Fruit fly (Drosophila melanogaster): ENCODE results near the gene CG8173.

The CG8173 gene

DNA sequence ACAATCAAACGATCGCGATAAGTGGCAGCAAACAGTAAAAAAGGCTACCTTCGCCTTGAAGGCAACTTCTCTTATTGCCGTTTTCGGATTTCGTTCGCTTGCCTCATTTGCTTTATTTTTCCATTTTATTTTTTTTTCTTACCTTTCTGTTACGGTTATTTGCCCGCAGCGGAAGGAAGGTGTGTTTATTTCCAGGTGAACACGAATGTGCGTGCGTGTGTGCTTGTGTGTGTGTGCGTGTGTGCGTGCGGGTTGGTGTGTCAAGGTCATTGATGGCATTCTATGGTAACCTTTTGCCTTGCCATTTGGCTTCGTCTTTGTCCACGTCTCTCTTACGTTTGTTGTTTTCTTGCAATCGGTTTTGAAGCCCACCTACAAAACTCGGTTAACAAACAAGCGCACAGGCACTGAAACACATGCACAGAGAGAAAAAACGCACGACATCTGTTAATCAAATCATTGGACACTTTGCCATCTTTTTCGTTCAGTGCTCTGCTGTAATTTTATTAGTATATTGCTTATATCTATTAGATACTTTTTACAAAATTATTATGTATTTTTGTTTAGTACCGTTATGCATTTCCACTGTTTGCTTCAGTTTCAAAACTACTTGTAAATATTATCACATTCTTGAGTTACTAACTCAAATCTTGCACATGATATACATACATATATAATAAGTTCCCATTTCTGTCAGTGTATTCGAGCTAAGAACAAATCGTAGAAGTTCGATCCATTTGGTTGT is 3.7 kb upstream of the CG8173 start:
- TF ChIP-seq CG8159 (tag; optimal IDR thresholded peaks at IDR 0.05) (peak; percentile 39), CG17806 (tag; optimal IDR thresholded peaks at IDR 0.05) (peak; percentile 44), rn (GFP tag; IDR thresholded peaks at IDR 0.05) (no peak), Snoo (tag; optimal IDR thresholded peaks at IDR 0.05) (no peak), CG14655 (GFP tag; optimal IDR thresholded peaks at IDR 0.05) (peak; percentile 70), Pif1B (GFP tag; optimal IDR thresholded peaks at IDR 0.05) (peak; percentile 3), D1 (tag; optimal IDR thresholded peaks at IDR 0.05) (no peak), CG8301 (tag; optimal IDR thresholded peaks at IDR 0.05) (peak; percentile 54), CG10348 (GFP tag; IDR thresholded peaks at IDR 0.05) (no peak), CG4496 (GFP tag; IDR thresholded peaks at IDR 0.05) (peak; percentile 62), CG9948 (tag; optimal IDR thresholded peaks at IDR 0.05) (peak; percentile 18), gl (tag; optimal IDR thresholded peaks at IDR 0.05) (no peak), Ets98B (GFP tag; IDR thresholded peaks at IDR 0.05) (peak; percentile 8; the same call in 1 of the 2 replicates)

dm6 chrX:17712466-17712865 is 3.0 kb upstream of the CG8173 start:
- TF ChIP-seq CG9948 (tag; optimal IDR thresholded peaks at IDR 0.05): peak; percentile 11
- no peak for TF ChIP-seq fd96Ca (GFP tag; IDR thresholded peaks at IDR 0.05)
- no peak for TF ChIP-seq EcR (GFP tag; optimal IDR thresholded peaks at IDR 0.05)
- TF ChIP-seq CG34367 (tag; optimal IDR thresholded peaks at IDR 0.05): no peak

DNA sequence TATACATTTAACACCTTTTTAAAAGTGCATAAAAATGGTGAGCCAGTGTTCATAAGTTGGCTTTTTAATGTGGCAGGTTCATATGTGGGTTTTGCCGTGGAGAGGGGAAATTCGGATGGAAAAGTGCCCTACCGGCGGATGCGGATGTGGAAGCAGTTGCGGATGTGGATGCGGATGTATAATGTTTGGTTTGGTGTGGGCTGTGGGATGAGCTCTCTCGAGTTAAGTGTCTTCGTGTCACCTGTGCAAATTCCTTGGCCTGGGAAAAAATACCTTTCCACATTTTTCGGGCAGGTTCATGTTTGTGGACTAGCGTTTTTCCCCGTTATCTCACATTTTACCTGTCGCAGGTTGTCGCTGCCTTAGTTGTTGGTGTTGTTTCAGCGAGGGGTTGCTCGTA is 2.5 kb upstream of the CG8173 start:
- TF ChIP-seq rn (GFP tag; IDR thresholded peaks at IDR 0.05) (no peak), CG13204 (GFP tag; optimal IDR thresholded peaks at IDR 0.05) (no peak), gl (tag; optimal IDR thresholded peaks at IDR 0.05) (no peak), CG17806 (tag; optimal IDR thresholded peaks at IDR 0.05) (no peak), CG8301 (tag; optimal IDR thresholded peaks at IDR 0.05) (no peak), CG4496 (GFP tag; IDR thresholded peaks at IDR 0.05) (no peak), Snoo (tag; optimal IDR thresholded peaks at IDR 0.05) (no peak), CG34367 (tag; optimal IDR thresholded peaks at IDR 0.05) (no peak), Ets98B (GFP tag; IDR thresholded peaks at IDR 0.05) (no peak), CG9948 (tag; optimal IDR thresholded peaks at IDR 0.05) (no peak), CG12605 (GFP tag; IDR thresholded peaks at IDR 0.05) (no peak), Pif1A (GFP tag; optimal IDR thresholded peaks at IDR 0.05) (no peak)

DNA sequence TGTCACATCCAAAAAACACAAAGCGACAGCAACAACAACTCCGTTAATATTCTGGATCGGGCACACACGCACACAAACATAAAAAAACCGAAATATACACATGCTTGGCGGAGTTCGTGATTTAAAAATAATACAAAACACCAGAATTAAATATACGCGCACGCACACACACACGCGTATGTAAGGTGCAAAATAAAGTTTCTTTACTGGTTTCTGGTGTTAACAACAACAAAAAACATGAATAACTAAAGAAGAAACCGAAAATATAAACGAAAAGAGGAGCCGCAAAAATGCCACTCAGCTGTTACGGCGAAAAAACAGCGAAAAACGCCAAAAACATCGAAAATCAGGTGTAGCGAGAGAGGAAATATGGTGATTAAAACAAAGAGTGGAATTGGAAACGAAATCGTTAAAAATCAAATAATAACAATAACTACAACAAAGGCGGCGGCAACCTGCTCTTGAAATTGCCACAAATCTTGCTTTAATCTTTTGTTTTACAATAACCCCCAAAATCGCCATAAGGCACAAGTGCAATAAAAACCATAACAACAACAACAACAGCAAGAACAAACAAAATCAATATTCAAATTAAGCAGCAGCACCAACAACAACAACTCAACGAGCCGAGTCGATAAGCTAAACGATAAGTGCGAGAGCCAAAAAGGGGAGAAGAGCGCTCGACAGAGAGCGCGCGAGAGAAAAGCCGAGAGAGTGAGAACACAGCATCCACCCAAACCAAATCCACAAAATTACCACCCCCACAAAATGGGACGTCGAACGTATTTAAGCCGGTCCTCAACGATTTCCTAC is 1.0 kb upstream of the CG8173 start:
- no peak for TF ChIP-seq CG4496 (GFP tag; IDR thresholded peaks at IDR 0.05)
- no peak for TF ChIP-seq CG17806 (tag; optimal IDR thresholded peaks at IDR 0.05)
- no peak for TF ChIP-seq CG13204 (GFP tag; optimal IDR thresholded peaks at IDR 0.05)
- no peak for TF ChIP-seq Ets98B (GFP tag; IDR thresholded peaks at IDR 0.05)
- no peak for TF ChIP-seq CG10348 (GFP tag; IDR thresholded peaks at IDR 0.05)
- no peak for TF ChIP-seq CG12605 (GFP tag; IDR thresholded peaks at IDR 0.05)
- no peak for TF ChIP-seq Pif1B (GFP tag; optimal IDR thresholded peaks at IDR 0.05)
- TF ChIP-seq rn (GFP tag; IDR thresholded peaks at IDR 0.05): no peak
- TF ChIP-seq D1 (tag; optimal IDR thresholded peaks at IDR 0.05): no peak
- TF ChIP-seq gl (tag; optimal IDR thresholded peaks at IDR 0.05): no peak
- no peak for TF ChIP-seq fd96Ca (GFP tag; IDR thresholded peaks at IDR 0.05)
- no peak for TF ChIP-seq CG32121 (GFP tag; IDR thresholded peaks at IDR 0.05)
- TF ChIP-seq CG15710 (tag; optimal IDR thresholded peaks at IDR 0.05): no peak
- no peak for TF ChIP-seq CG8301 (tag; optimal IDR thresholded peaks at IDR 0.05)
- TF ChIP-seq Pif1A (GFP tag; optimal IDR thresholded peaks at IDR 0.05): no peak
- no peak for TF ChIP-seq CG8159 (tag; optimal IDR thresholded peaks at IDR 0.05)
- TF ChIP-seq CG9948 (tag; optimal IDR thresholded peaks at IDR 0.05): no peak

dm6 chrX:17708843-17709242 is 610 bp downstream of the CG8173 start:
- TF ChIP-seq CG8159 (tag; optimal IDR thresholded peaks at IDR 0.05): peak; percentile 93
- no peak for TF ChIP-seq rn (GFP tag; IDR thresholded peaks at IDR 0.05)
- TF ChIP-seq Pif1A (GFP tag; optimal IDR thresholded peaks at IDR 0.05): no peak
- TF ChIP-seq CG15710 (tag; optimal IDR thresholded peaks at IDR 0.05): no peak
- TF ChIP-seq D1 (tag; optimal IDR thresholded peaks at IDR 0.05): no peak
- TF ChIP-seq CG4496 (GFP tag; IDR thresholded peaks at IDR 0.05): no peak

dm6 chrX:17707691-17708090 is 1.8 kb downstream of the CG8173 start:
- TF ChIP-seq CG14655 (GFP tag; optimal IDR thresholded peaks at IDR 0.05) (no peak), EcR (GFP tag; optimal IDR thresholded peaks at IDR 0.05) (peak; percentile 4), CG9948 (tag; optimal IDR thresholded peaks at IDR 0.05) (no peak), CG4496 (GFP tag; IDR thresholded peaks at IDR 0.05) (no peak), rn (GFP tag; IDR thresholded peaks at IDR 0.05) (no peak), CG17806 (tag; optimal IDR thresholded peaks at IDR 0.05) (no peak)

Measured in whole organism, pupa.